Fruit fly (Drosophila melanogaster) whole organism, embryonic: Measurements from ENCODE around the gene CG34305.

Source experiments
- Abd-B ChIP-seq: fragments of 200-800 bp; sonication (Bioruptor generic); optimal IDR thresholded peaks from 2 replicates; lab custom pipeline; 2018; ENCODE audit warnings: missing biosample characterization, mild to moderate bottlenecking, missing genetic modification characterization, moderate library complexity
- CG11723 ChIP-seq: fragments of 200-800 bp; sonication (Bioruptor generic); optimal IDR thresholded peaks from 2 replicates; lab custom pipeline; 2017; ENCODE audit warnings: missing biosample characterization, mild to moderate bottlenecking, missing genetic modification characterization
- CG1233 ChIP-seq: fragments of 200-800 bp; sonication (Bioruptor generic); optimal IDR thresholded peaks from 4 replicates; lab custom pipeline; 2018; ENCODE audit warnings: missing biosample characterization, mild to moderate bottlenecking, missing genetic modification characterization
- CG13123 ChIP-seq: fragments of 200-800 bp; sonication (Bioruptor generic); optimal IDR thresholded peaks from 2 replicates; lab custom pipeline; 2016; ENCODE audit warnings: missing biosample characterization, missing genetic modification characterization
- CG14050 ChIP-seq: fragments of 200-800 bp; sonication (Bioruptor generic); IDR thresholded peaks from 3 replicates; pipeline ENCODE4 v1.3.6; 2022; ENCODE audit warnings: missing biosample characterization, missing genetic modification characterization
- CG15479 ChIP-seq: fragments of 200-800 bp; sonication (Bioruptor generic); optimal IDR thresholded peaks from 3 replicates; lab custom pipeline; 2019; ENCODE audit warnings: missing biosample characterization, mild to moderate bottlenecking, missing genetic modification characterization, moderate library complexity
- CG15601 ChIP-seq: fragments of 200-800 bp; sonication (Bioruptor generic); optimal IDR thresholded peaks from 3 replicates; lab custom pipeline; 2019; ENCODE audit warnings: missing biosample characterization, mild to moderate bottlenecking, missing genetic modification characterization, moderate library complexity
- CG16813 ChIP-seq: fragments of 200-800 bp; sonication (Bioruptor generic); IDR thresholded peaks from 3 replicates; pipeline ENCODE4 v1.3.6; 2022; ENCODE audit warnings: missing biosample characterization, missing genetic modification characterization; ENCODE audit not compliant: partially characterized antibody
- CG17829 ChIP-seq: fragments of 200-800 bp; optimal IDR thresholded peaks from 2 replicates; lab custom pipeline; 2019; ENCODE audit warnings: missing biosample characterization, mild to moderate bottlenecking, missing genetic modification characterization, moderate library complexity
- CG18619 ChIP-seq: fragments of 200-800 bp; sonication (Bioruptor generic); optimal IDR thresholded peaks from 3 replicates; lab custom pipeline; 2017; ENCODE audit warnings: missing biosample characterization, mild to moderate bottlenecking, missing genetic modification characterization
- CG2120 ChIP-seq: fragments of 200-800 bp; sonication (Bioruptor generic); optimal IDR thresholded peaks from 3 replicates; lab custom pipeline; 2016; ENCODE audit warnings: missing biosample characterization, missing genetic modification characterization
- CG31441 ChIP-seq: fragments of 200-800 bp; sonication (Bioruptor generic); IDR thresholded peaks from 2 replicates; pipeline ENCODE4 v1.3.6; 2022; ENCODE audit warnings: missing biosample characterization, missing genetic modification characterization
- CG34224 ChIP-seq: fragments of 200-800 bp; sonication (Bioruptor generic); IDR thresholded peaks from 3 replicates; pipeline ENCODE4 v1.3.6; 2022; ENCODE audit warnings: missing biosample characterization, missing genetic modification characterization; ENCODE audit not compliant: partially characterized antibody
- CG34376 ChIP-seq: fragments of 200-800 bp; sonication (Bioruptor generic); optimal IDR thresholded peaks from 2 replicates; lab custom pipeline; 2018; ENCODE audit warnings: missing biosample characterization, mild to moderate bottlenecking, missing genetic modification characterization
- CG4282 ChIP-seq: fragments of 200-800 bp; sonication (Bioruptor generic); optimal IDR thresholded peaks from 2 replicates; lab custom pipeline; 2016; ENCODE audit warnings: missing biosample characterization, missing genetic modification characterization
- CG43689 ChIP-seq: fragments of 200-800 bp; sonication (Bioruptor generic); IDR thresholded peaks from 2 replicates; pipeline ENCODE4 v1.3.6; 2022; ENCODE audit warnings: missing biosample characterization, missing genetic modification characterization
- CG4820 ChIP-seq: fragments of 200-800 bp; sonication (Bioruptor generic); optimal IDR thresholded peaks from 3 replicates; lab custom pipeline; 2016; ENCODE audit warnings: missing biosample characterization, missing genetic modification characterization
- CG5953 ChIP-seq: fragments of 200-800 bp; sonication (Bioruptor generic); IDR thresholded peaks from 2 replicates; pipeline ENCODE4 v1.3.6; 2022; ENCODE audit warnings: missing biosample characterization, missing genetic modification characterization
- CG6272 ChIP-seq: fragments of 200-800 bp; sonication (Bioruptor generic); IDR thresholded peaks from 2 replicates; pipeline ENCODE4 v1.3.6; 2022; ENCODE audit warnings: missing biosample characterization, missing genetic modification characterization
- CG6765 ChIP-seq: fragments of 200-800 bp; sonication (Bioruptor generic); optimal IDR thresholded peaks from 3 replicates; lab custom pipeline; 2017; ENCODE audit warnings: missing biosample characterization, mild to moderate bottlenecking, missing genetic modification characterization
- CG7745 ChIP-seq: fragments of 200-800 bp; sonication (Bioruptor generic); optimal IDR thresholded peaks from 2 replicates; lab custom pipeline; 2018; ENCODE audit warnings: missing biosample characterization, mild to moderate bottlenecking, missing genetic modification characterization, moderate library complexity
- CG7839 ChIP-seq: fragments of 200-800 bp; sonication (Bioruptor generic); optimal IDR thresholded peaks from 3 replicates; lab custom pipeline; 2018; ENCODE audit warnings: missing biosample characterization, mild to moderate bottlenecking, missing genetic modification characterization, moderate library complexity
- CG7987 ChIP-seq: fragments of 200-800 bp; sonication (Bioruptor generic); optimal IDR thresholded peaks from 2 replicates; lab custom pipeline; 2018; ENCODE audit warnings: missing biosample characterization, mild to moderate bottlenecking, missing genetic modification characterization, moderate library complexity
- CrebB ChIP-seq: fragments of 200-800 bp; sonication (Bioruptor generic); optimal IDR thresholded peaks from 3 replicates; lab custom pipeline; 2018; ENCODE audit warnings: missing biosample characterization, mild to moderate bottlenecking, missing genetic modification characterization
- Dfd ChIP-seq, 2 experiments: fragments of >200 bp; optimal IDR thresholded peaks; 2 replicates each; lab custom pipeline; 2017; ENCODE audit warnings: missing biosample characterization in 2 of 2, missing genetic modification characterization in 2 of 2
- Dp ChIP-seq: fragments of 200-800 bp; sonication (Bioruptor generic); optimal IDR thresholded peaks from 2 replicates; lab custom pipeline; 2018; ENCODE audit warnings: missing biosample characterization, mild to moderate bottlenecking, missing genetic modification characterization, moderate library complexity
- Hand ChIP-seq: fragments of 200-800 bp; sonication (Bioruptor generic); optimal IDR thresholded peaks from 2 replicates; lab custom pipeline; 2017; ENCODE audit warnings: mild to moderate bottlenecking, missing biosample characterization, missing genetic modification reagents, missing genetic modification characterization
- HmgD ChIP-seq: fragments of 200-800 bp; sonication (Bioruptor generic); optimal IDR thresholded peaks from 3 replicates; lab custom pipeline; 2016; ENCODE audit warnings: missing biosample characterization, missing genetic modification characterization
- Jarid2 ChIP-seq: fragments of 200-800 bp; sonication (Bioruptor generic); optimal IDR thresholded peaks from 3 replicates; lab custom pipeline; 2017; ENCODE audit warnings: mild to moderate bottlenecking, missing biosample characterization, missing genetic modification reagents, missing genetic modification characterization
- NC2α ChIP-seq: fragments of 200-800 bp; sonication (Bioruptor generic); optimal IDR thresholded peaks from 2 replicates; lab custom pipeline; 2016; ENCODE audit warnings: missing biosample characterization, missing genetic modification characterization
- Pdp1 ChIP-seq, 2 experiments: fragments of 200-800 bp; sonication (Bioruptor generic); optimal IDR thresholded peaks; 3 replicates each; lab custom pipeline; 2016; ENCODE audit warnings: missing biosample characterization in 2 of 2, missing genetic modification characterization in 2 of 2, mild to moderate bottlenecking in 1 of 2, moderate library complexity in 1 of 2
- cad ChIP-seq: fragments of >200 bp; optimal IDR thresholded peaks from 2 replicates; lab custom pipeline; 2017; ENCODE audit warnings: missing biosample characterization, missing genetic modification characterization
- crol ChIP-seq: fragments of 200-800 bp; sonication (Bioruptor generic); IDR thresholded peaks from 2 replicates; pipeline ENCODE4 v1.3.6; 2022; ENCODE audit warnings: missing biosample characterization, missing genetic modification characterization
- danr ChIP-seq: fragments of 200-800 bp; sonication (Bioruptor generic); IDR thresholded peaks from 2 replicates; pipeline ENCODE4 v1.3.6; 2022; ENCODE audit warnings: missing biosample characterization, missing genetic modification characterization
- esg ChIP-seq: fragments of 200-800 bp; sonication (Bioruptor generic); conservative IDR thresholded peaks from 2 replicates; pipeline ENCODE4 v1.3.6; 2022; ENCODE audit warnings: missing biosample characterization, missing genetic modification characterization
- ewg ChIP-seq: fragments of 200-800 bp; sonication (Bioruptor generic); optimal IDR thresholded peaks from 3 replicates; lab custom pipeline; 2017; ENCODE audit warnings: mild to moderate bottlenecking, missing biosample characterization, missing genetic modification reagents, missing genetic modification characterization
- grn ChIP-seq: fragments of 200-800 bp; sonication (Bioruptor generic); optimal IDR thresholded peaks from 3 replicates; lab custom pipeline; 2017; ENCODE audit warnings: missing biosample characterization, missing genetic modification characterization
- her ChIP-seq: fragments of 200-800 bp; sonication (Bioruptor generic); optimal IDR thresholded peaks from 2 replicates; lab custom pipeline; 2016; ENCODE audit warnings: missing biosample characterization, missing genetic modification characterization
- inv ChIP-seq: fragments of 200-800 bp; sonication (Bioruptor generic); IDR thresholded peaks from 2 replicates; pipeline ENCODE4 v1.3.6; 2022; ENCODE audit warnings: missing biosample characterization, missing genetic modification characterization; ENCODE audit not compliant: partially characterized antibody
- klu ChIP-seq: fragments of 200-800 bp; sonication (Bioruptor generic); IDR thresholded peaks from 2 replicates; pipeline ENCODE4 v1.3.6; 2022; ENCODE audit warnings: missing biosample characterization, missing genetic modification characterization
- mld ChIP-seq: fragments of 200-800 bp; sonication (Bioruptor generic); IDR thresholded peaks from 3 replicates; pipeline ENCODE4 v1.3.6; 2022; ENCODE audit warnings: missing biosample characterization, missing genetic modification characterization; ENCODE audit not compliant: partially characterized antibody
- pfk ChIP-seq: fragments of 200-800 bp; sonication (Bioruptor generic); optimal IDR thresholded peaks from 2 replicates; lab custom pipeline; 2018; ENCODE audit warnings: missing biosample characterization, mild to moderate bottlenecking, missing genetic modification characterization, moderate library complexity
- ranshi ChIP-seq: fragments of 200-800 bp; sonication (Bioruptor generic); IDR thresholded peaks from 2 replicates; pipeline ENCODE4 v1.3.6; 2022; ENCODE audit warnings: missing biosample characterization, missing genetic modification characterization
- run ChIP-seq: fragments of 200-800 bp; sonication (Bioruptor generic); optimal IDR thresholded peaks from 3 replicates; lab custom pipeline; 2018; ENCODE audit warnings: missing biosample characterization, mild to moderate bottlenecking, missing genetic modification characterization
- sqz ChIP-seq: fragments of 200-800 bp; sonication (Bioruptor generic); optimal IDR thresholded peaks from 3 replicates; lab custom pipeline; 2018; ENCODE audit warnings: missing biosample characterization, mild to moderate bottlenecking, missing genetic modification characterization
- tin ChIP-seq: fragments of 200-800 bp; sonication (Bioruptor generic); optimal IDR thresholded peaks from 3 replicates; lab custom pipeline; 2016; ENCODE audit warnings: missing biosample characterization, missing genetic modification characterization
- trem ChIP-seq: fragments of 200-800 bp; optimal IDR thresholded peaks from 3 replicates; lab custom pipeline; 2019; ENCODE audit warnings: missing biosample characterization, mild to moderate bottlenecking, missing genetic modification characterization, moderate library complexity
- wor ChIP-seq: fragments of 200-800 bp; sonication (Bioruptor generic); IDR thresholded peaks from 2 replicates; pipeline ENCODE4 v1.3.6; 2022; ENCODE audit warnings: missing biosample characterization, missing genetic modification characterization
- zen ChIP-seq: fragments of 200-800 bp; sonication (Bioruptor generic); optimal IDR thresholded peaks from 3 replicates; lab custom pipeline; 2018; ENCODE audit warnings: missing biosample characterization, mild to moderate bottlenecking, missing genetic modification characterization, moderate library complexity

The CG34305 gene

dm6 chr3R:4229137-4229764 lies 13.7 kb downstream of the CG34305 start, which contains the start of gene DhpD (continued):
- TF ChIP-seq Dp (GFP tag; lab: Kevin White, UChicago), result peak; percentile 31
- peak; percentile 42 for TF ChIP-seq CG18619 (GFP tag; lab: Kevin White, UChicago)
- no peak for TF ChIP-seq crol
- TF ChIP-seq NC2α (GFP tag; lab: Kevin White, UChicago), result no peak
- peak; percentile 67; the same call in 1 of the 2 replicates for TF ChIP-seq CG6272 (GFP tag; lab: Robert Waterston, UW)
- peak; percentile 66 for TF ChIP-seq zen (tag; lab: Kevin White, UChicago)
- TF ChIP-seq esg (GFP tag; lab: Robert Waterston, UW), result no peak; the same call in 1 of the 2 replicates
- peak; percentile 29 for TF ChIP-seq grn (GFP tag; lab: Kevin White, UChicago)
- peak; percentile 75 for TF ChIP-seq CG7839 (tag; lab: Kevin White, UChicago)
- TF ChIP-seq HmgD, result no peak
- TF ChIP-seq danr (GFP tag; lab: Robert Waterston, UW), result 0 out of 2 replicates have a peak, but pooled peaks have one; percentile 32
- no peak for TF ChIP-seq Hand (GFP tag; lab: Kevin White, UChicago)
- peak; percentile 66 for TF ChIP-seq CG7987 (GFP tag; lab: Kevin White, UChicago)
- peak; percentile 28 for TF ChIP-seq her
- TF ChIP-seq CG16813 (GFP tag; lab: Robert Waterston, UW), result peak; percentile 83
- TF ChIP-seq CG4820 (GFP tag; lab: Kevin White, UChicago), result peak; percentile 58
- peak; percentile 27 for TF ChIP-seq ewg
- TF ChIP-seq tin (GFP tag; lab: Kevin White, UChicago), result peak; percentile 70
- TF ChIP-seq CG1233 (GFP tag; lab: Kevin White, UChicago), result peak; percentile 72
- TF ChIP-seq CG13123, result peak; percentile 17
- peak; percentile 91 for TF ChIP-seq inv (GFP tag; lab: Robert Waterston, UW)
- TF ChIP-seq Pdp1 (GFP tag; optimal IDR thresholded peaks at IDR 0.05; lab: Kevin White, UChicago), result peak; percentile 39 to 93
- peak; percentile 36; the same call in 2 of the 3 replicates for TF ChIP-seq CG34224 (GFP tag; lab: Robert Waterston, UW)
- TF ChIP-seq Abd-B (GFP tag; lab: Kevin White, UChicago), result no peak
- peak; percentile 85 for TF ChIP-seq mld
- peak; percentile 44 for TF ChIP-seq CG6765 (GFP tag; lab: Kevin White, UChicago)
- peak; percentile 51; the same call in 1 of the 2 replicates for TF ChIP-seq CG43689 (GFP tag; lab: Robert Waterston, UW)
- no peak for TF ChIP-seq CG4282 (GFP tag; lab: Kevin White, UChicago)
- TF ChIP-seq Dfd (GFP tag; optimal IDR thresholded peaks at IDR 0.05; lab: Kevin White, UChicago), result no peak
- no peak for TF ChIP-seq CrebB (tag; lab: Kevin White, UChicago)
- TF ChIP-seq CG34376 (GFP tag; lab: Kevin White, UChicago), result peak; percentile 56
- peak; percentile 50 for TF ChIP-seq trem (tag; lab: Kevin White, UChicago)
- TF ChIP-seq CG7745, result no peak
- no peak for TF ChIP-seq cad (GFP tag; lab: Kevin White, UChicago)
- TF ChIP-seq CG15601 (tag; lab: Kevin White, UChicago), result no peak
- TF ChIP-seq CG11723 (GFP tag; lab: Kevin White, UChicago), result peak; percentile 16
- no peak for TF ChIP-seq CG5953
- TF ChIP-seq CG17829 (tag; lab: Kevin White, UChicago), result peak; percentile 69
- TF ChIP-seq pfk (GFP tag; lab: Kevin White, UChicago), result peak; percentile 42
- no peak for TF ChIP-seq run (tag; lab: Kevin White, UChicago)
- TF ChIP-seq sqz (GFP tag; lab: Kevin White, UChicago), result no peak
- TF ChIP-seq klu (GFP tag; lab: Robert Waterston, UW), result peak; percentile 45
- no peak for TF ChIP-seq wor
- TF ChIP-seq CG15479 (GFP tag; lab: Kevin White, UChicago), result no peak
- TF ChIP-seq ranshi, result peak; percentile 49
- TF ChIP-seq CG31441 (GFP tag; lab: Robert Waterston, UW), result peak; percentile 72
- TF ChIP-seq CG2120, result peak; percentile 88
- TF ChIP-seq Jarid2 (GFP tag; lab: Kevin White, UChicago), result no peak
- TF ChIP-seq CG14050, result no peak
